Worm (Caenorhabditis elegans) whole organism, L3 larva: ENCODE data around the gene bli-2.
A peak's percentile ranks its signal among the peaks of the same experiment; 100 is the strongest.

Source experiments
- R02D3.7 ChIP-seq: fragments of 150-350 bp; optimal IDR thresholded peaks from 2 replicates; lab custom pipeline; 2014; ENCODE audit warnings: missing biosample characterization, missing genetic modification characterization
- ZK546.5 ChIP-seq: sonication (generic microtip); optimal IDR thresholded peaks from 2 replicates; lab custom pipeline; 2017; ENCODE audit warnings: missing biosample characterization, missing genetic modification characterization
- aly-2 ChIP-seq: fragments of 150-350 bp; optimal IDR thresholded peaks from 2 replicates; lab custom pipeline; 2014; ENCODE audit warnings: missing biosample characterization, missing genetic modification characterization
- ama-1 ChIP-seq: fragments of 150-350 bp; optimal IDR thresholded peaks from 2 replicates; lab custom pipeline; 2018
- ceh-28 ChIP-seq: fragments of 150-350 bp; optimal IDR thresholded peaks from 2 replicates; lab custom pipeline; 2014; ENCODE audit warnings: missing biosample characterization, missing genetic modification reagents, missing genetic modification characterization
- ceh-82 ChIP-seq: fragments of 150-350 bp; optimal IDR thresholded peaks from 2 replicates; lab custom pipeline; 2014; ENCODE audit warnings: missing biosample characterization, missing genetic modification characterization
- daf-12 ChIP-seq: fragments of 150-350 bp; optimal IDR thresholded peaks from 2 replicates; lab custom pipeline; 2014; ENCODE audit warnings: missing biosample characterization, missing genetic modification reagents, missing genetic modification characterization
- egl-5 ChIP-seq: fragments of 150-350 bp; optimal IDR thresholded peaks from 2 replicates; lab custom pipeline; 2017; ENCODE audit warnings: missing biosample characterization, missing genetic modification reagents, missing genetic modification characterization, inconsistent platforms
- elt-2 ChIP-seq: sonication (generic microtip); optimal IDR thresholded peaks from 2 replicates; lab custom pipeline; 2016; ENCODE audit warnings: missing genetic modification reagents, mild to moderate bottlenecking, missing genetic modification characterization, missing compliant biosample characterization
- fkh-10 ChIP-seq: sonication (generic microtip); optimal IDR thresholded peaks from 2 replicates; lab custom pipeline; 2017; ENCODE audit warnings: missing biosample characterization, missing genetic modification reagents, missing genetic modification characterization
- fkh-2 ChIP-seq: fragments of 150-350 bp; optimal IDR thresholded peaks from 2 replicates; lab custom pipeline; 2014; ENCODE audit warnings: missing biosample characterization, missing genetic modification reagents, missing genetic modification characterization
- hmg-11 ChIP-seq: sonication (generic microtip); optimal IDR thresholded peaks from 2 replicates; lab custom pipeline; 2016; ENCODE audit warnings: missing genetic modification characterization, missing compliant biosample characterization
- jun-1 ChIP-seq: fragments of 150-350 bp; optimal IDR thresholded peaks from 2 replicates; lab custom pipeline; 2014; ENCODE audit warnings: missing biosample characterization, missing genetic modification reagents, missing genetic modification characterization
- lin-15B ChIP-seq: fragments of 150-350 bp; optimal IDR thresholded peaks from 2 replicates; lab custom pipeline; 2014; ENCODE audit warnings: missing biosample characterization, missing genetic modification characterization
- lin-39 ChIP-seq: fragments of 150-350 bp; optimal IDR thresholded peaks from 2 replicates; lab custom pipeline; 2018; ENCODE audit warnings: missing biosample characterization, missing genetic modification reagents, missing genetic modification characterization
- lsy-12 ChIP-seq: sonication (generic microtip); optimal IDR thresholded peaks from 2 replicates; lab custom pipeline; 2016; ENCODE audit warnings: mild to moderate bottlenecking, missing genetic modification characterization, missing compliant biosample characterization
- mdl-1 ChIP-seq: fragments of 150-350 bp; optimal IDR thresholded peaks from 2 replicates; lab custom pipeline; 2014; ENCODE audit warnings: missing biosample characterization, missing genetic modification characterization
- mml-1 ChIP-seq: fragments of 150-350 bp; sonication (generic microtip); optimal IDR thresholded peaks from 3 replicates; lab custom pipeline; 2014; ENCODE audit warnings: missing biosample characterization, missing genetic modification characterization
- nfya-1 ChIP-seq: sonication (generic microtip); optimal IDR thresholded peaks from 2 replicates; lab custom pipeline; 2017; ENCODE audit warnings: missing genetic modification characterization, mild to moderate bottlenecking, missing compliant biosample characterization, antibody characterized with exemption, moderate library complexity; ENCODE audit not compliant: insufficient read depth
- nhr-12 ChIP-seq: fragments of 150-350 bp; optimal IDR thresholded peaks from 2 replicates; lab custom pipeline; 2014; ENCODE audit warnings: missing biosample characterization, missing genetic modification characterization
- nhr-23 ChIP-seq: fragments of 150-350 bp; optimal IDR thresholded peaks from 2 replicates; lab custom pipeline; 2014; ENCODE audit warnings: missing biosample characterization, missing genetic modification reagents, missing genetic modification characterization
- nhr-237 ChIP-seq: fragments of 150-350 bp; optimal IDR thresholded peaks from 2 replicates; lab custom pipeline; 2014; ENCODE audit warnings: missing biosample characterization, missing genetic modification characterization
- nhr-25 ChIP-seq: sonication (generic microtip); optimal IDR thresholded peaks from 2 replicates; lab custom pipeline; 2017; ENCODE audit warnings: missing biosample characterization, missing genetic modification characterization
- nhr-28 ChIP-seq: fragments of 150-350 bp; optimal IDR thresholded peaks from 2 replicates; lab custom pipeline; 2014; ENCODE audit warnings: missing biosample characterization, missing genetic modification characterization
- nhr-43 ChIP-seq: sonication (generic microtip); optimal IDR thresholded peaks from 2 replicates; lab custom pipeline; 2016; ENCODE audit warnings: mild to moderate bottlenecking, missing genetic modification characterization, missing compliant biosample characterization; ENCODE audit not compliant: poor library complexity, severe bottlenecking
- nhr-76 ChIP-seq: fragments of 150-350 bp; sonication (generic microtip); optimal IDR thresholded peaks from 5 replicates; lab custom pipeline; 2014; ENCODE audit warnings: missing biosample characterization, missing genetic modification characterization
- nhr-77 ChIP-seq: fragments of 150-350 bp; optimal IDR thresholded peaks from 2 replicates; lab custom pipeline; 2014; ENCODE audit warnings: missing biosample characterization, missing genetic modification characterization
- pha-4 ChIP-seq: fragments of 150-350 bp; optimal IDR thresholded peaks from 2 replicates; lab custom pipeline; 2014; ENCODE audit warnings: missing biosample characterization, missing genetic modification reagents, missing genetic modification characterization
- pqm-1 ChIP-seq: fragments of 150-350 bp; optimal IDR thresholded peaks from 2 replicates; lab custom pipeline; 2017; ENCODE audit warnings: missing biosample characterization, missing genetic modification characterization, inconsistent platforms
- skn-1 ChIP-seq: fragments of 150-350 bp; optimal IDR thresholded peaks from 2 replicates; lab custom pipeline; 2014; ENCODE audit warnings: missing biosample characterization, missing genetic modification characterization
- snpc-4 ChIP-seq: fragments of 150-350 bp; optimal IDR thresholded peaks from 2 replicates; lab custom pipeline; 2014; ENCODE audit warnings: missing biosample characterization, missing genetic modification characterization
- tbx-2 ChIP-seq: sonication (generic microtip); optimal IDR thresholded peaks from 2 replicates; lab custom pipeline; 2016; ENCODE audit warnings: mild to moderate bottlenecking, missing genetic modification characterization, missing compliant biosample characterization
- unc-39 ChIP-seq: sonication (generic microtip); optimal IDR thresholded peaks from 4 replicates; lab custom pipeline; 2017; ENCODE audit warnings: missing biosample characterization, missing genetic modification characterization
- unc-62 ChIP-seq: fragments of 150-350 bp; sonication (generic microtip); optimal IDR thresholded peaks from 4 replicates; lab custom pipeline; 2014; ENCODE audit warnings: missing biosample characterization, missing genetic modification reagents, missing genetic modification characterization
- zag-1 ChIP-seq: fragments of 150-350 bp; optimal IDR thresholded peaks from 2 replicates; lab custom pipeline; 2014; ENCODE audit warnings: missing biosample characterization, missing genetic modification characterization
- ztf-4 ChIP-seq: fragments of 150-350 bp; optimal IDR thresholded peaks from 2 replicates; lab custom pipeline; 2014; ENCODE audit warnings: missing biosample characterization, missing genetic modification characterization

Gene bli-2

ce11 chrII:5661735-5662177 is 9.5 kb upstream of the bli-2 start (continued):
- peak; percentile 53 for TF ChIP-seq skn-1
- TF ChIP-seq unc-62 (GFP tag; lab: Kevin White, UChicago), result peak; percentile 82
- TF ChIP-seq R02D3.7 (tag; lab: Kevin White, UChicago), result peak; percentile 65
- TF ChIP-seq fkh-2 (tag; lab: Kevin White, UChicago), result peak; percentile 13
- TF ChIP-seq nhr-76 (tag; lab: Kevin White, UChicago), result peak; percentile 42
- TF ChIP-seq zag-1 (tag; lab: Kevin White, UChicago), result peak; percentile 48
- TF ChIP-seq, all 47 proteins: peak for 34

ce11 chrII:5660736-5661734 is 8.8 kb upstream of the bli-2 start, which contains the start of the genes ift-43 and mdt-26:
Gene ift-43, minus strand, starts transcription at chrII:5660786.
Gene mdt-26, plus strand, starts transcription at chrII:5661181.
- TF ChIP-seq ama-1 (peak; percentile 100), aly-2 (tag; lab: Kevin White, UChicago) (peak; percentile 76), elt-2 (tag; lab: Kevin White, UChicago) (peak; percentile 65), tbx-2 (tag; lab: Kevin White, UChicago) (peak; percentile 67), nfya-1 (tag; lab: Kevin White, UChicago) (peak; percentile 100), hmg-11 (tag; lab: Kevin White, UChicago) (peak; percentile 98), nhr-43 (tag; lab: Kevin White, UChicago) (peak; percentile 78), pqm-1 (tag; lab: Kevin White, UChicago) (peak; percentile 2), jun-1 (tag; lab: Kevin White, UChicago) (peak; percentile 36), nhr-77 (tag; lab: Kevin White, UChicago) (no peak), mdl-1 (tag; lab: Kevin White, UChicago) (peak; percentile 46), unc-39 (tag; lab: Kevin White, UChicago) (no peak), nhr-25 (tag; lab: Kevin White, UChicago) (peak; percentile 80), lsy-12 (tag; lab: Kevin White, UChicago) (peak; percentile 74), nhr-12 (no peak), egl-5 (peak; percentile 60), snpc-4 (tag; lab: Kevin White, UChicago) (peak; percentile 49), nhr-28 (tag; lab: Kevin White, UChicago) (no peak), lin-39 (tag; lab: Kevin White, UChicago) (peak; percentile 98), ZK546.5 (tag; lab: Kevin White, UChicago) (no peak), fkh-10 (peak; percentile 19), ceh-28 (tag; lab: Kevin White, UChicago) (peak; percentile 83), nhr-237 (tag; lab: Kevin White, UChicago) (no peak), nhr-23 (tag; lab: Kevin White, UChicago) (peak; percentile 49), ztf-4 (peak; percentile 56), unc-62 (GFP tag; lab: Kevin White, UChicago) (peak; percentile 10), lin-15B (tag; lab: Kevin White, UChicago) (peak; percentile 80), pha-4 (tag; lab: Kevin White, UChicago) (peak; percentile 73)

ce11 chrII:5660155-5660554 is 7.9 kb upstream of the bli-2 start:
- TF ChIP-seq elt-2 (tag; lab: Kevin White, UChicago) (no peak), snpc-4 (tag; lab: Kevin White, UChicago) (no peak), ceh-82 (tag; lab: Kevin White, UChicago) (no peak), aly-2 (tag; lab: Kevin White, UChicago) (no peak), pqm-1 (tag; lab: Kevin White, UChicago) (no peak), mml-1 (tag; lab: Kevin White, UChicago) (no peak), fkh-10 (no peak), nhr-25 (tag; lab: Kevin White, UChicago) (no peak), lsy-12 (tag; lab: Kevin White, UChicago) (no peak), daf-12 (tag; lab: Kevin White, UChicago) (no peak), tbx-2 (tag; lab: Kevin White, UChicago) (no peak), jun-1 (tag; lab: Kevin White, UChicago) (no peak), unc-62 (GFP tag; lab: Kevin White, UChicago) (no peak)
- TF ChIP-seq, all 47 proteins: peak for 0
